Worm (Caenorhabditis elegans) whole organism, L1 larva: Measurements from ENCODE around the gene hsp-1.

Source experiments
- fos-1 ChIP-seq: fragments of 150-350 bp; optimal IDR thresholded peaks from 2 replicates; lab custom pipeline; 2014; ENCODE audit warnings: missing biosample characterization, missing genetic modification characterization
- hlh-4 ChIP-seq: sonication (generic microtip); optimal IDR thresholded peaks from 2 replicates; lab custom pipeline; 2016; ENCODE audit warnings: mild to moderate bottlenecking, missing genetic modification characterization, missing compliant biosample characterization

DNA sequence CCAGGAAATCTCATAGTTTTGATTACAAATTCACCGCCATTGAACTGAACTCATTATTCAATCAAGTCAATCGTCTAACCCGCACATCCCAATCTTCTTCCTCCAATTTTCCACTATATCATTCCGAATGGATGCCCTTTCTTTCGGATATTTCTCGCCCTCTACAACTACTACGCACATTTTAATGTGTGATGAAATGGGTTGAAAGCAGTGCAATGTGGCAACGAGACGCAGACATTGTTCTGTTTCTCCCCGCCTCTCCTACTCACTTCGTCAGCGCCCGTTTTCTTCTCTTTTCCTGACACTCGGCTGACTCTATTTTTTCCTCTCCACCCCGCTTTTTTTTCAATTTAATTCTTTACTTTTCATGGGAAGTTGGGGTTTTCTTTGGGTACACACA lies 10.1 kb upstream of the hsp-1 start:
- TF ChIP-seq fos-1 (tag; lab: Kevin White, UChicago) (peak; percentile 5), hlh-4 (tag; lab: Kevin White, UChicago) (no peak)
